Worm (Caenorhabditis elegans): ENCODE measurements around the gene dsl-1.

Gene dsl-1

ce11 chrIV:1239686-1240085, 31.8 kb upstream of the dsl-1 start, which contains the start of gene F38A1.8 (continued):
- peak; percentile 41 for TF ChIP-seq dpl-1 (GFP tag; optimal IDR thresholded peaks at IDR 0.05)
- TF ChIP-seq aptf-3 (GFP tag; IDR thresholded peaks at IDR 0.05), result no peak
- TF ChIP-seq nhr-120 (GFP tag; IDR thresholded peaks at IDR 0.05), result no peak
- no peak for TF ChIP-seq cebp-2 (GFP tag; IDR thresholded peaks at IDR 0.05)
- no peak for TF ChIP-seq snpc-1.1 (tag; optimal IDR thresholded peaks at IDR 0.05; ENCODE audit: insufficient read depth)
- no peak for TF ChIP-seq F33H1.4 (GFP tag; IDR thresholded peaks at IDR 0.05)
- no peak for TF ChIP-seq bed-1 (GFP tag; IDR thresholded peaks at IDR 0.05)
- TF ChIP-seq efl-1 (GFP tag; optimal IDR thresholded peaks at IDR 0.05), result peak; percentile 47
- no peak for TF ChIP-seq tlf-1 (GFP tag; optimal IDR thresholded peaks at IDR 0.05)
- no peak for TF ChIP-seq nhr-80 (tag; optimal IDR thresholded peaks at IDR 0.05)
- TF ChIP-seq Y53F4B.3 (GFP tag; IDR thresholded peaks at IDR 0.05), result no peak
- no peak for TF ChIP-seq ztf-25 (GFP tag; IDR thresholded peaks at IDR 0.05)
- TF ChIP-seq mcd-1 (GFP tag; IDR thresholded peaks at IDR 0.05), result peak; percentile 50; the same call in 1 of the 2 replicates
- TF ChIP-seq F52B5.7 (tag; optimal IDR thresholded peaks at IDR 0.05), result no peak
- no peak for TF ChIP-seq somi-1 (GFP tag; optimal IDR thresholded peaks at IDR 0.05)
- no peak for TF ChIP-seq nhr-179 (tag; optimal IDR thresholded peaks at IDR 0.05)
- TF ChIP-seq attf-6 (GFP tag; IDR thresholded peaks at IDR 0.05), result no peak
- no peak for TF ChIP-seq madf-6 (GFP tag; IDR thresholded peaks at IDR 0.05)
- TF ChIP-seq let-607 (tag; optimal IDR thresholded peaks at IDR 0.05), result peak; percentile 97 to 98

ce11 chrIV:1238147-1238546, 30.3 kb upstream of the dsl-1 start:
- no peak for TF ChIP-seq ZK185.1 (tag; optimal IDR thresholded peaks at IDR 0.05; ENCODE audit: poor library complexity, severe bottlenecking)
- no peak for TF ChIP-seq ztf-25 (GFP tag; IDR thresholded peaks at IDR 0.05)
- TF ChIP-seq nfyb-1 (GFP tag; IDR thresholded peaks at IDR 0.05), result no peak
- TF ChIP-seq zim-3 (tag; optimal IDR thresholded peaks at IDR 0.05), result no peak

ce11 chrIV:1235785-1236184, 27.9 kb upstream of the dsl-1 start:
- no peak for TF ChIP-seq zim-3 (tag; optimal IDR thresholded peaks at IDR 0.05)
- no peak for TF ChIP-seq cebp-1 (GFP tag; IDR thresholded peaks at IDR 0.05)
- TF ChIP-seq cebp-1 (tag; optimal IDR thresholded peaks at IDR 0.05), result no peak
- no peak for TF ChIP-seq C06A6.2 (GFP tag; conservative IDR thresholded peaks at IDR 0.05)

ce11 chrIV:1234780-1235179, 26.9 kb upstream of the dsl-1 start:
- no peak for TF ChIP-seq rcor-1 (GFP tag; IDR thresholded peaks at IDR 0.05)
- no peak for TF ChIP-seq madf-3 (GFP tag; IDR thresholded peaks at IDR 0.05)
- no peak for TF ChIP-seq lag-1 (GFP tag; IDR thresholded peaks at IDR 0.05)
- no peak for TF ChIP-seq sea-2 (GFP tag; IDR thresholded peaks at IDR 0.05)
- TF ChIP-seq lin-54 (GFP tag; optimal IDR thresholded peaks at IDR 0.05), result no peak
- no peak for TF ChIP-seq unc-130 (GFP tag; optimal IDR thresholded peaks at IDR 0.05)
- no peak for TF ChIP-seq fkh-3 (tag; optimal IDR thresholded peaks at IDR 0.05)

- TF ChIP-seq dox-1 (GFP tag; IDR thresholded peaks at IDR 0.05) (0 out of 2 replicates have a peak, but pooled peaks have one; percentile 19), chd-7 (tag; optimal IDR thresholded peaks at IDR 0.05) (peak; percentile 27), egrh-3 (GFP tag; IDR thresholded peaks at IDR 0.05) (peak; percentile 98), sdz-38 (tag; optimal IDR thresholded peaks at IDR 0.05) (no peak), ama-1 (optimal IDR thresholded peaks at IDR 0.05) (no peak), ama-1 (GFP tag; optimal IDR thresholded peaks at IDR 0.05) (no peak), madf-6 (GFP tag; IDR thresholded peaks at IDR 0.05) (0 out of 2 replicates have a peak, but pooled peaks have one; percentile 28), Y56A3A.18 (GFP tag; IDR thresholded peaks at IDR 0.05) (no peak), zfh-2 (GFP tag; conservative IDR thresholded peaks at IDR 0.05) (peak; percentile 96), mcd-1 (GFP tag; IDR thresholded peaks at IDR 0.05) (0 out of 2 replicates have a peak, but pooled peaks have one; percentile 23), Y67H2A.10 (GFP tag; conservative IDR thresholded peaks at IDR 0.05) (no peak), madf-3 (GFP tag; IDR thresholded peaks at IDR 0.05) (no peak)
Measured at ce11 chrIV:1232419-1233145, 24.7 kb upstream of the dsl-1 start.

All from whole organism, young adult.